Fruit fly (Drosophila melanogaster) whole organism, prepupa: ENCODE measurements around the gene AdamTS-B.

ENCODE experiments used
- Blimp-1 ChIP-seq: fragments of 200-800 bp; sonication (Bioruptor generic); optimal IDR thresholded peaks from 3 replicates; lab custom pipeline; 2017; ENCODE audit warnings: missing biosample characterization, missing genetic modification characterization, mild to moderate bottlenecking, moderate library complexity, missing genetic modification reagents
- CG10631 ChIP-seq: fragments of 200-800 bp; sonication (Bioruptor generic); optimal IDR thresholded peaks from 2 replicates; lab custom pipeline; 2016; ENCODE audit warnings: missing biosample characterization, missing genetic modification characterization
- CG11902 ChIP-seq: fragments of 200-800 bp; sonication (Bioruptor generic); optimal IDR thresholded peaks from 3 replicates; lab custom pipeline; 2016; ENCODE audit warnings: missing biosample characterization, missing genetic modification characterization
- CG15336 ChIP-seq: fragments of 200-800 bp; sonication (Bioruptor generic); IDR thresholded peaks from 2 replicates; pipeline ENCODE4 v1.3.6; 2022; ENCODE audit warnings: missing biosample characterization, missing genetic modification characterization
- CG1621 ChIP-seq: fragments of 200-800 bp; sonication (Bioruptor generic); optimal IDR thresholded peaks from 3 replicates; lab custom pipeline; 2018; ENCODE audit warnings: missing biosample characterization, mild to moderate bottlenecking, missing genetic modification characterization
- CG16779 ChIP-seq: fragments of 200-800 bp; sonication (Bioruptor generic); optimal IDR thresholded peaks from 3 replicates; lab custom pipeline; 2017; ENCODE audit warnings: missing biosample characterization, mild to moderate bottlenecking, missing genetic modification characterization
- CG31627 ChIP-seq: fragments of 200-800 bp; sonication (Bioruptor generic); optimal IDR thresholded peaks from 3 replicates; lab custom pipeline; 2016; ENCODE audit warnings: missing biosample characterization, missing genetic modification characterization
- CG32006 ChIP-seq: fragments of 200-800 bp; sonication (Bioruptor generic); optimal IDR thresholded peaks from 3 replicates; lab custom pipeline; 2017; ENCODE audit warnings: missing biosample characterization, mild to moderate bottlenecking, missing genetic modification characterization
- CG34406 ChIP-seq: fragments of 200-800 bp; sonication (Bioruptor generic); optimal IDR thresholded peaks from 3 replicates; lab custom pipeline; 2016; ENCODE audit warnings: missing biosample characterization, missing genetic modification characterization
- CG3919 ChIP-seq: fragments of 200-800 bp; sonication (Bioruptor generic); optimal IDR thresholded peaks from 3 replicates; lab custom pipeline; 2016; ENCODE audit warnings: missing biosample characterization, missing genetic modification characterization
- CG4318 ChIP-seq: fragments of 200-800 bp; sonication (Bioruptor generic); optimal IDR thresholded peaks from 3 replicates; lab custom pipeline; 2017; ENCODE audit warnings: missing biosample characterization, mild to moderate bottlenecking, missing genetic modification characterization
- CG6163 ChIP-seq: fragments of 200-800 bp; sonication (Bioruptor generic); IDR thresholded peaks from 3 replicates; pipeline ENCODE4 v1.3.6; 2022; ENCODE audit warnings: missing biosample characterization, missing genetic modification characterization
- CG6276 ChIP-seq: fragments of 200-800 bp; sonication (Bioruptor generic); optimal IDR thresholded peaks from 2 replicates; lab custom pipeline; 2017; ENCODE audit warnings: missing biosample characterization, mild to moderate bottlenecking, missing genetic modification characterization
- CG6792 ChIP-seq: fragments of 200-800 bp; sonication (Bioruptor generic); optimal IDR thresholded peaks from 3 replicates; lab custom pipeline; 2016; ENCODE audit warnings: missing biosample characterization, missing genetic modification characterization
- CG6808 ChIP-seq: fragments of 200-800 bp; sonication (Bioruptor generic); optimal IDR thresholded peaks from 3 replicates; lab custom pipeline; 2017; ENCODE audit warnings: missing biosample characterization, missing genetic modification characterization, mild to moderate bottlenecking, moderate library complexity, missing genetic modification reagents
- CG6854 ChIP-seq: fragments of 200-800 bp; sonication (Bioruptor generic); optimal IDR thresholded peaks from 2 replicates; lab custom pipeline; 2017; ENCODE audit warnings: missing biosample characterization, mild to moderate bottlenecking, missing genetic modification characterization
- CG7368 ChIP-seq: fragments of 200-800 bp; sonication (Bioruptor generic); optimal IDR thresholded peaks from 3 replicates; lab custom pipeline; 2016; ENCODE audit warnings: missing biosample characterization, missing genetic modification characterization
- CG8319 ChIP-seq: fragments of 200-800 bp; sonication (Bioruptor generic); optimal IDR thresholded peaks from 3 replicates; lab custom pipeline; 2016; ENCODE audit warnings: missing biosample characterization, missing genetic modification characterization
- CG9139 ChIP-seq: fragments of 200-800 bp; sonication (Bioruptor generic); optimal IDR thresholded peaks from 3 replicates; lab custom pipeline; 2017; ENCODE audit warnings: missing biosample characterization, mild to moderate bottlenecking, missing genetic modification characterization
- Eip75B ChIP-seq: fragments of 200-800 bp; sonication (Bioruptor generic); optimal IDR thresholded peaks from 3 replicates; lab custom pipeline; 2016; ENCODE audit warnings: missing biosample characterization, missing genetic modification characterization
- Eip78C ChIP-seq: fragments of 200-800 bp; sonication (Bioruptor generic); peaks from one replicate; lab custom pipeline; 2016; ENCODE audit warnings: missing biosample characterization, missing genetic modification characterization
- Eip93F ChIP-seq: fragments of 200-800 bp; sonication (Bioruptor generic); optimal IDR thresholded peaks from 2 replicates; lab custom pipeline; 2016; ENCODE audit warnings: missing biosample characterization, mild to moderate bottlenecking, missing genetic modification characterization
- Ets21C ChIP-seq: fragments of 200-800 bp; sonication (Bioruptor generic); optimal IDR thresholded peaks from 3 replicates; lab custom pipeline; 2016; ENCODE audit warnings: missing biosample characterization, missing genetic modification characterization
- Ets96B ChIP-seq: fragments of 200-800 bp; optimal IDR thresholded peaks from 2 replicates; lab custom pipeline; 2019; ENCODE audit warnings: missing biosample characterization, mild to moderate bottlenecking, missing genetic modification characterization, moderate library complexity
- Gug ChIP-seq: fragments of 200-800 bp; sonication (Bioruptor generic); IDR thresholded peaks from 2 replicates; pipeline ENCODE4 v1.3.6; 2022; ENCODE audit warnings: missing biosample characterization, missing genetic modification characterization
- Met ChIP-seq: fragments of 200-800 bp; sonication (Bioruptor generic); optimal IDR thresholded peaks from 3 replicates; lab custom pipeline; 2016; ENCODE audit warnings: missing biosample characterization, missing genetic modification characterization
- OdsH ChIP-seq: fragments of 200-800 bp; sonication (Bioruptor generic); optimal IDR thresholded peaks from 3 replicates; lab custom pipeline; 2016; ENCODE audit warnings: missing biosample characterization, missing genetic modification characterization
- Sox102F ChIP-seq: fragments of 200-800 bp; sonication (Bioruptor generic); optimal IDR thresholded peaks from 2 replicates; lab custom pipeline; 2016; ENCODE audit warnings: missing biosample characterization, mild to moderate bottlenecking, missing genetic modification characterization
- Sox14 ChIP-seq: fragments of 200-800 bp; sonication (Bioruptor generic); optimal IDR thresholded peaks from 3 replicates; lab custom pipeline; 2016; ENCODE audit warnings: missing biosample characterization, missing genetic modification characterization
- achi ChIP-seq: fragments of 200-800 bp; sonication (Bioruptor generic); optimal IDR thresholded peaks from 3 replicates; lab custom pipeline; 2016; ENCODE audit warnings: missing biosample characterization, missing genetic modification characterization
- dsx ChIP-seq: fragments of 200-800 bp; optimal IDR thresholded peaks from 3 replicates; lab custom pipeline; 2019; ENCODE audit warnings: missing biosample characterization, mild to moderate bottlenecking, missing genetic modification characterization, moderate library complexity; ENCODE audit not compliant: poor library complexity, severe bottlenecking
- esn ChIP-seq: fragments of 200-800 bp; sonication (Bioruptor generic); optimal IDR thresholded peaks from 2 replicates; lab custom pipeline; 2016; ENCODE audit warnings: missing biosample characterization, mild to moderate bottlenecking, missing genetic modification characterization, moderate library complexity
- fd85E ChIP-seq: fragments of 200-800 bp; sonication (Bioruptor generic); optimal IDR thresholded peaks from 3 replicates; lab custom pipeline; 2016; ENCODE audit warnings: missing biosample characterization, missing genetic modification characterization
- fkh ChIP-seq: fragments of 200-800 bp; sonication (Bioruptor generic); optimal IDR thresholded peaks from 3 replicates; lab custom pipeline; 2017; ENCODE audit warnings: missing biosample characterization, mild to moderate bottlenecking, missing genetic modification characterization, moderate library complexity
- lz ChIP-seq: fragments of 200-800 bp; sonication (Bioruptor generic); optimal IDR thresholded peaks from 3 replicates; lab custom pipeline; 2016; ENCODE audit warnings: missing biosample characterization, missing genetic modification characterization
- net ChIP-seq: fragments of 200-800 bp; sonication (Bioruptor generic); optimal IDR thresholded peaks from 3 replicates; lab custom pipeline; 2016; ENCODE audit warnings: missing biosample characterization, missing genetic modification characterization
- spab ChIP-seq: fragments of 200-800 bp; sonication (Bioruptor generic); optimal IDR thresholded peaks from 2 replicates; lab custom pipeline; 2017; ENCODE audit warnings: missing biosample characterization, mild to moderate bottlenecking, missing genetic modification characterization, missing genetic modification reagents
- ss ChIP-seq, 2 experiments: fragments of 200-800 bp; sonication (Bioruptor generic); optimal IDR thresholded peaks; 2 replicates in 1 of 2; 3 replicates in 1 of 2; lab custom pipeline; 2017 to 2018; ENCODE audit warnings: mild to moderate bottlenecking in 2 of 2, missing biosample characterization in 2 of 2, missing genetic modification characterization in 2 of 2, moderate library complexity in 1 of 2
- svp ChIP-seq: fragments of 200-800 bp; sonication (Bioruptor generic); peaks from one replicate; lab custom pipeline; 2016; ENCODE audit warnings: missing biosample characterization, missing genetic modification characterization
- topi ChIP-seq: fragments of 200-800 bp; sonication (Bioruptor generic); optimal IDR thresholded peaks from 3 replicates; lab custom pipeline; 2016; ENCODE audit warnings: missing biosample characterization, missing genetic modification characterization
- vri ChIP-seq: fragments of 200-800 bp; sonication (Bioruptor generic); optimal IDR thresholded peaks from 3 replicates; lab custom pipeline; 2016; ENCODE audit warnings: missing biosample characterization, mild to moderate bottlenecking, missing genetic modification characterization

Gene AdamTS-B

dm6 chrX:5672243-5673051 lies 25.9 kb upstream of the AdamTS-B start, which contains the start of gene RpL35 (continued):
- TF ChIP-seq CG8319 (GFP tag; lab: Kevin White, UChicago) (peak; percentile 5), vri (GFP tag; lab: Kevin White, UChicago) (peak; percentile 22), CG11902 (no peak), lz (GFP tag; lab: Kevin White, UChicago) (peak; percentile 13), Ets96B (tag; lab: Kevin White, UChicago) (peak; percentile 11), achi (peak; percentile 33), net (GFP tag; lab: Kevin White, UChicago) (peak; percentile 53), CG3919 (GFP tag; lab: Kevin White, UChicago) (peak; percentile 57), ss (GFP tag; optimal IDR thresholded peaks at IDR 0.05; lab: Kevin White, UChicago) (peak; percentile 56 to 66)

- no peak for TF ChIP-seq CG7368 (GFP tag; lab: Kevin White, UChicago)
- TF ChIP-seq CG6854 (GFP tag; lab: Kevin White, UChicago), result no peak
- TF ChIP-seq Eip75B (GFP tag; lab: Kevin White, UChicago), result no peak
- TF ChIP-seq svp (GFP tag; lab: Kevin White, UChicago), result peak; percentile 95
- no peak for TF ChIP-seq Sox14 (GFP tag; lab: Kevin White, UChicago)
- TF ChIP-seq CG16779 (tag; lab: Kevin White, UChicago), result no peak
- TF ChIP-seq CG6792 (GFP tag; lab: Kevin White, UChicago), result no peak
- TF ChIP-seq Eip78C (GFP tag; lab: Kevin White, UChicago), result peak; percentile 40
- TF ChIP-seq ss (GFP tag; optimal IDR thresholded peaks at IDR 0.05; lab: Kevin White, UChicago), result no peak
- no peak for TF ChIP-seq dsx (GFP tag; lab: Kevin White, UChicago)
- TF ChIP-seq CG1621 (tag; lab: Kevin White, UChicago), result no peak
- TF ChIP-seq, all 60 proteins: peak for 2
Observed at dm6 chrX:5676855-5677254, 21.5 kb upstream of the AdamTS-B start.

- TF ChIP-seq topi (GFP tag; lab: Kevin White, UChicago), result peak; percentile 17
- TF ChIP-seq CG6276 (GFP tag; lab: Kevin White, UChicago), result no peak
- no peak for TF ChIP-seq Gug (GFP tag; lab: Robert Waterston, UW)
- TF ChIP-seq achi, result no peak
- no peak for TF ChIP-seq CG34406
- no peak for TF ChIP-seq Ets21C (GFP tag; lab: Kevin White, UChicago)
- 0 out of 2 replicates have a peak, but pooled peaks have one; percentile 12 for TF ChIP-seq CG15336
- peak; percentile 46 for TF ChIP-seq svp (GFP tag; lab: Kevin White, UChicago)
- TF ChIP-seq Sox102F (GFP tag; lab: Kevin White, UChicago), result peak; percentile 42
- TF ChIP-seq Sox14 (GFP tag; lab: Kevin White, UChicago), result peak; percentile 8
- TF ChIP-seq CG6792 (GFP tag; lab: Kevin White, UChicago), result peak; percentile 12
- TF ChIP-seq CG11902, result no peak
- peak; percentile 52 for TF ChIP-seq Met (GFP tag; lab: Kevin White, UChicago)
- TF ChIP-seq CG10631 (GFP tag; lab: Kevin White, UChicago), result no peak
- no peak for TF ChIP-seq fd85E (GFP tag; lab: Kevin White, UChicago)
- TF ChIP-seq CG8319 (GFP tag; lab: Kevin White, UChicago), result no peak
- no peak for TF ChIP-seq CG32006 (GFP tag; lab: Kevin White, UChicago)
- TF ChIP-seq CG6163 (GFP tag; lab: Robert Waterston, UW), result peak; percentile 15; the same call in 1 of the 3 replicates
- no peak for TF ChIP-seq spab (GFP tag; lab: Kevin White, UChicago)
- TF ChIP-seq fkh (GFP tag; lab: Kevin White, UChicago), result peak; percentile 98
- TF ChIP-seq lz (GFP tag; lab: Kevin White, UChicago), result peak; percentile 13
- no peak for TF ChIP-seq CG31627 (GFP tag; lab: Kevin White, UChicago)
- TF ChIP-seq esn, result peak; percentile 45
- TF ChIP-seq CG7368 (GFP tag; lab: Kevin White, UChicago), result peak; percentile 34
- TF ChIP-seq vri (GFP tag; lab: Kevin White, UChicago), result peak; percentile 53
- TF ChIP-seq Eip78C (GFP tag; lab: Kevin White, UChicago), result peak; percentile 67
- no peak for TF ChIP-seq CG9139
- peak; percentile 19 for TF ChIP-seq Blimp-1
- peak; percentile 4 for TF ChIP-seq CG6808 (GFP tag; lab: Kevin White, UChicago)
- peak; percentile 11 for TF ChIP-seq Eip75B (GFP tag; lab: Kevin White, UChicago)
- TF ChIP-seq CG4318, result no peak
- TF ChIP-seq CG6854 (GFP tag; lab: Kevin White, UChicago), result peak; percentile 53
- TF ChIP-seq Eip93F (GFP tag; lab: Kevin White, UChicago), result no peak
- peak; percentile 13 to 41 for TF ChIP-seq ss (GFP tag; optimal IDR thresholded peaks at IDR 0.05; lab: Kevin White, UChicago)
- TF ChIP-seq OdsH, result peak; percentile 12
Observed at dm6 chrX:5677400-5678177, 20.8 kb upstream of the AdamTS-B start.
